In genomic region chrV:16848498-16848897, ce11 we compare ENCODE assay signal across 4 worm cellular contexts.
TF ChIP-seq lines count a peak whose summit lies in the region.

Gene clec-36, minus strand, starts transcription at chrV:16848598.
Gene clec-26, plus strand, starts transcription at chrV:16848611.

TF ChIP-seq in whole organism, L1 larva, 84 proteins besides CTCF, POLR2A, EP300 and RAD21:
- TF ChIP-seq nhr-84 (tag; optimal IDR thresholded peaks at IDR 0.05; lab: Kevin White, UChicago) (no peak), elt-2 (tag; optimal IDR thresholded peaks at IDR 0.05; lab: Kevin White, UChicago) (peak; percentile 44)

TF ChIP-seq in whole organism, L3 larva, 47 proteins besides CTCF, POLR2A, EP300 and RAD21:
- TF ChIP-seq snpc-4 (tag; optimal IDR thresholded peaks at IDR 0.05; lab: Kevin White, UChicago), result no peak
- TF ChIP-seq elt-2 (tag; optimal IDR thresholded peaks at IDR 0.05; lab: Kevin White, UChicago), result peak; percentile 27

TF ChIP-seq in whole organism, L4 larva, 104 proteins besides CTCF, POLR2A, EP300 and RAD21:
- TF ChIP-seq egl-43 (GFP tag; IDR thresholded peaks at IDR 0.05; lab: Robert Waterston, UW), result no peak
- no peak for TF ChIP-seq daf-19 (GFP tag; conservative IDR thresholded peaks at IDR 0.05; lab: Robert Waterston, UW)
- peak; percentile 38; the same call in 1 of the 2 replicates for TF ChIP-seq dmd-6 (GFP tag; IDR thresholded peaks at IDR 0.05; lab: Robert Waterston, UW)
- TF ChIP-seq lsy-2 (tag; optimal IDR thresholded peaks at IDR 0.05; lab: Kevin White, UChicago), result no peak
- peak in 1 of 2 experiments; percentile 77 for TF ChIP-seq unc-62 (GFP tag; optimal IDR thresholded peaks at IDR 0.05 in 1 of 2; lab: Kevin White, UChicago)
- TF ChIP-seq unc-62 (tag; optimal IDR thresholded peaks at IDR 0.05; lab: Kevin White, UChicago), result no peak
- no peak for TF ChIP-seq mxl-3 (GFP tag; optimal IDR thresholded peaks at IDR 0.05; lab: Kevin White, UChicago)
- no peak for TF ChIP-seq nhr-6 (tag; optimal IDR thresholded peaks at IDR 0.05; lab: Kevin White, UChicago)

TF ChIP-seq in whole organism, young adult, 124 proteins besides CTCF, POLR2A, EP300 and RAD21:
- TF ChIP-seq ztf-26 (tag; optimal IDR thresholded peaks at IDR 0.05; lab: Kevin White, UChicago), result no peak
- peak; percentile 18 for TF ChIP-seq nhr-80 (tag; optimal IDR thresholded peaks at IDR 0.05; lab: Kevin White, UChicago)
